ENCODE assay signal across 5 fruit fly cellular contexts in genomic region chrX:3476009-3476408, dm6.
A peak's percentile ranks its signal among the peaks of the same experiment; 100 is the strongest.
TF ChIP-seq lines count a peak whose summit lies in the region.

No protein-coding gene starts in this region.

- TF ChIP-seq CTCF in whole organism, embryonic (GFP tag; optimal IDR thresholded peaks at IDR 0.05; lab: Kevin White, UChicago): no peak

TF ChIP-seq in whole organism, 6 proteins besides CTCF, POLR2A, EP300 and RAD21:
- no peak for TF ChIP-seq CG8478 (optimal IDR thresholded peaks at IDR 0.05; lab: Kevin White, UChicago)
- TF ChIP-seq usp (GFP tag; optimal IDR thresholded peaks at IDR 0.05; lab: Kevin White, UChicago): no peak
- TF ChIP-seq Dll (optimal IDR thresholded peaks at IDR 0.05; lab: Kevin White, UChicago): peak; percentile 67
- TF ChIP-seq psq (optimal IDR thresholded peaks at IDR 0.05; lab: Kevin White, UChicago): no peak

TF ChIP-seq in whole organism, embryonic, 481 proteins besides CTCF, POLR2A, EP300 and RAD21 (continues in another document):
- TF ChIP-seq Ptx1 (GFP tag; IDR thresholded peaks at IDR 0.05; lab: Robert Waterston, UW): peak; percentile 42
- peak; percentile 58 for TF ChIP-seq Xbp1 (GFP tag; optimal IDR thresholded peaks at IDR 0.05; lab: Kevin White, UChicago)
- peak; percentile 69 for TF ChIP-seq Sox102F (GFP tag; optimal IDR thresholded peaks at IDR 0.05; lab: Kevin White, UChicago)
- TF ChIP-seq toy (GFP tag; IDR thresholded peaks at IDR 0.05; lab: Robert Waterston, UW): no peak
- TF ChIP-seq CG12769 (tag; optimal IDR thresholded peaks at IDR 0.05; lab: Kevin White, UChicago): no peak
- TF ChIP-seq Hsf (GFP tag; optimal IDR thresholded peaks at IDR 0.05; lab: Kevin White, UChicago): peak; percentile 21
- peak; percentile 26; the same call in 1 of the 2 replicates for TF ChIP-seq E2f2 (GFP tag; IDR thresholded peaks at IDR 0.05; lab: Robert Waterston, UW)
- peak; percentile 75 for TF ChIP-seq gem (tag; optimal IDR thresholded peaks at IDR 0.05; lab: Kevin White, UChicago)
- TF ChIP-seq CG10654 (GFP tag; optimal IDR thresholded peaks at IDR 0.05; lab: Kevin White, UChicago): peak; percentile 33
- peak; percentile 54 for TF ChIP-seq CG17359 (tag; optimal IDR thresholded peaks at IDR 0.05; lab: Kevin White, UChicago)
- TF ChIP-seq ara (GFP tag; IDR thresholded peaks at IDR 0.05; lab: Robert Waterston, UW): 0 out of 2 replicates have a peak, but pooled peaks have one; percentile 15
- no peak for TF ChIP-seq CG17612 (GFP tag; IDR thresholded peaks at IDR 0.05; lab: Robert Waterston, UW)
- peak; percentile 50 for TF ChIP-seq CG9727 (GFP tag; optimal IDR thresholded peaks at IDR 0.05; lab: Kevin White, UChicago)
- TF ChIP-seq CG1603 (tag; optimal IDR thresholded peaks at IDR 0.05; lab: Kevin White, UChicago): peak; percentile 45
- TF ChIP-seq aop (GFP tag; IDR thresholded peaks at IDR 0.05; lab: Robert Waterston, UW): no peak
- TF ChIP-seq tap (tag; optimal IDR thresholded peaks at IDR 0.05; lab: Kevin White, UChicago): peak; percentile 28
- no peak for TF ChIP-seq CG3065 (GFP tag; optimal IDR thresholded peaks at IDR 0.05; lab: Kevin White, UChicago)
- peak; percentile 28 for TF ChIP-seq Abd-B (GFP tag; optimal IDR thresholded peaks at IDR 0.05; lab: Kevin White, UChicago)
- no peak for TF ChIP-seq CG43689 (GFP tag; IDR thresholded peaks at IDR 0.05; lab: Robert Waterston, UW)
- TF ChIP-seq CG9817 (tag; optimal IDR thresholded peaks at IDR 0.05; lab: Kevin White, UChicago): no peak
- TF ChIP-seq CG6854 (GFP tag; optimal IDR thresholded peaks at IDR 0.05; lab: Kevin White, UChicago): no peak
- TF ChIP-seq vvl (GFP tag; IDR thresholded peaks at IDR 0.05; lab: Robert Waterston, UW): 0 out of 2 replicates have a peak, but pooled peaks have one; percentile 24

TF ChIP-seq in whole organism, prepupa, 60 proteins besides CTCF, POLR2A, EP300 and RAD21 (continues in another document):
- TF ChIP-seq Blimp-1 (GFP tag; optimal IDR thresholded peaks at IDR 0.05; lab: Kevin White, UChicago) (peak; percentile 41), svp (GFP tag; lab: Kevin White, UChicago) (peak; percentile 91), fkh (GFP tag; optimal IDR thresholded peaks at IDR 0.05; lab: Kevin White, UChicago) (no peak), CG11762 (GFP tag; optimal IDR thresholded peaks at IDR 0.05; lab: Kevin White, UChicago; ENCODE audit: insufficient read depth) (peak; percentile 64), CG1621 (tag; optimal IDR thresholded peaks at IDR 0.05; lab: Kevin White, UChicago) (peak; percentile 57), CG6792 (GFP tag; optimal IDR thresholded peaks at IDR 0.05; lab: Kevin White, UChicago) (peak; percentile 67), acj6 (GFP tag; optimal IDR thresholded peaks at IDR 0.05; lab: Kevin White, UChicago) (peak; percentile 81), Gug (GFP tag; IDR thresholded peaks at IDR 0.05; lab: Robert Waterston, UW) (peak; percentile 63), ss (GFP tag; optimal IDR thresholded peaks at IDR 0.05; lab: Kevin White, UChicago) (peak; percentile 23 to 65), CG9139 (GFP tag; optimal IDR thresholded peaks at IDR 0.05; lab: Kevin White, UChicago) (peak; percentile 32), CG10631 (GFP tag; optimal IDR thresholded peaks at IDR 0.05; lab: Kevin White, UChicago) (peak; percentile 75), CG8632 (GFP tag; optimal IDR thresholded peaks at IDR 0.05; lab: Kevin White, UChicago) (peak; percentile 68), cyc (GFP tag; optimal IDR thresholded peaks at IDR 0.05; lab: Kevin White, UChicago) (peak; percentile 77), Ets96B (tag; optimal IDR thresholded peaks at IDR 0.05; lab: Kevin White, UChicago) (peak; percentile 61), CG31627 (GFP tag; optimal IDR thresholded peaks at IDR 0.05; lab: Kevin White, UChicago) (peak; percentile 77), CG10669 (GFP tag; optimal IDR thresholded peaks at IDR 0.05; lab: Kevin White, UChicago) (peak; percentile 66), Eip75B (GFP tag; optimal IDR thresholded peaks at IDR 0.05; lab: Kevin White, UChicago) (peak; percentile 77), Eip93F (GFP tag; optimal IDR thresholded peaks at IDR 0.05; lab: Kevin White, UChicago) (no peak), CG7368 (GFP tag; optimal IDR thresholded peaks at IDR 0.05; lab: Kevin White, UChicago) (peak; percentile 58), Sox102F (GFP tag; optimal IDR thresholded peaks at IDR 0.05; lab: Kevin White, UChicago) (peak; percentile 80), CG34406 (GFP tag; optimal IDR thresholded peaks at IDR 0.05; lab: Kevin White, UChicago) (peak; percentile 69), dac (GFP tag; optimal IDR thresholded peaks at IDR 0.05; lab: Kevin White, UChicago) (peak; percentile 63)

TF ChIP-seq in whole organism, pupa, 21 proteins besides CTCF, POLR2A, EP300 and RAD21:
- TF ChIP-seq D1 (tag; optimal IDR thresholded peaks at IDR 0.05; lab: Kevin White, UChicago) (peak; percentile 26), gl (tag; optimal IDR thresholded peaks at IDR 0.05; lab: Kevin White, UChicago) (peak; percentile 18), fd96Ca (GFP tag; IDR thresholded peaks at IDR 0.05; lab: Robert Waterston, UW) (peak; percentile 52; the same call in 2 of the 3 replicates), CG14655 (GFP tag; optimal IDR thresholded peaks at IDR 0.05; lab: Kevin White, UChicago) (peak; percentile 85), Ets98B (GFP tag; IDR thresholded peaks at IDR 0.05; lab: Robert Waterston, UW) (peak; percentile 74), CG17806 (tag; optimal IDR thresholded peaks at IDR 0.05; lab: Kevin White, UChicago) (peak; percentile 73), CG8159 (tag; optimal IDR thresholded peaks at IDR 0.05; lab: Kevin White, UChicago) (peak; percentile 74), Pif1B (GFP tag; optimal IDR thresholded peaks at IDR 0.05; lab: Kevin White, UChicago) (peak; percentile 67), CG13204 (GFP tag; optimal IDR thresholded peaks at IDR 0.05; lab: Kevin White, UChicago) (no peak), CG4496 (GFP tag; IDR thresholded peaks at IDR 0.05; lab: Robert Waterston, UW) (peak; percentile 87), Pif1A (GFP tag; optimal IDR thresholded peaks at IDR 0.05; lab: Kevin White, UChicago) (peak; percentile 72), Snoo (tag; optimal IDR thresholded peaks at IDR 0.05; lab: Kevin White, UChicago) (peak; percentile 69), CG34367 (tag; optimal IDR thresholded peaks at IDR 0.05; lab: Kevin White, UChicago) (peak; percentile 63), CG12605 (GFP tag; IDR thresholded peaks at IDR 0.05; lab: Robert Waterston, UW) (peak; percentile 68), CG32121 (GFP tag; IDR thresholded peaks at IDR 0.05; lab: Robert Waterston, UW) (peak; percentile 65), rn (GFP tag; IDR thresholded peaks at IDR 0.05; lab: Robert Waterston, UW) (peak; percentile 61), EcR (GFP tag; optimal IDR thresholded peaks at IDR 0.05; lab: Kevin White, UChicago) (no peak), CG9948 (tag; optimal IDR thresholded peaks at IDR 0.05; lab: Kevin White, UChicago) (peak; percentile 69), CG8301 (tag; optimal IDR thresholded peaks at IDR 0.05; lab: Kevin White, UChicago) (peak; percentile 78), CG15710 (tag; optimal IDR thresholded peaks at IDR 0.05; lab: Kevin White, UChicago) (peak; percentile 64), CG10348 (GFP tag; IDR thresholded peaks at IDR 0.05; lab: Robert Waterston, UW) (peak; percentile 22; the same call in 1 of the 2 replicates)

TF ChIP-seq in whole organism, wandering third instar larva, 38 proteins besides CTCF, POLR2A, EP300 and RAD21:
- TF ChIP-seq woc (GFP tag; optimal IDR thresholded peaks at IDR 0.05; lab: Kevin White, UChicago): peak; percentile 31
- no peak for TF ChIP-seq N (GFP tag; optimal IDR thresholded peaks at IDR 0.05; lab: Kevin White, UChicago)
- peak; percentile 55 for TF ChIP-seq rgr (GFP tag; optimal IDR thresholded peaks at IDR 0.05; lab: Kevin White, UChicago)
- TF ChIP-seq HLH106 (tag; optimal IDR thresholded peaks at IDR 0.05; lab: Kevin White, UChicago): peak; percentile 49
- TF ChIP-seq foxo (GFP tag; optimal IDR thresholded peaks at IDR 0.05; lab: Kevin White, UChicago): peak in 1 of 2 experiments; percentile 69
- TF ChIP-seq dmrt93B (GFP tag; optimal IDR thresholded peaks at IDR 0.05; lab: Kevin White, UChicago): peak; percentile 22
- TF ChIP-seq OdsH (GFP tag; optimal IDR thresholded peaks at IDR 0.05; lab: Kevin White, UChicago): peak; percentile 27
- TF ChIP-seq br (GFP tag; optimal IDR thresholded peaks at IDR 0.05; lab: Kevin White, UChicago): peak; percentile 31
- peak; percentile 63 for TF ChIP-seq Sp1 (GFP tag; optimal IDR thresholded peaks at IDR 0.05; lab: Kevin White, UChicago)
- TF ChIP-seq Dif (GFP tag; optimal IDR thresholded peaks at IDR 0.05; lab: Kevin White, UChicago; ENCODE audit: partially characterized antibody): no peak
- TF ChIP-seq sv (GFP tag; optimal IDR thresholded peaks at IDR 0.05; lab: Kevin White, UChicago): no peak
- peak; percentile 56 for TF ChIP-seq Hnf4 (GFP tag; optimal IDR thresholded peaks at IDR 0.05; lab: Kevin White, UChicago)
- no peak for TF ChIP-seq Vsx2 (GFP tag; optimal IDR thresholded peaks at IDR 0.05; lab: Kevin White, UChicago; ENCODE audit: partially characterized antibody)
- TF ChIP-seq CG32264 (GFP tag; optimal IDR thresholded peaks at IDR 0.05; lab: Kevin White, UChicago): no peak
- TF ChIP-seq Rel (GFP tag; optimal IDR thresholded peaks at IDR 0.05; lab: Kevin White, UChicago): no peak
- TF ChIP-seq Rel (tag; optimal IDR thresholded peaks at IDR 0.05; lab: Kevin White, UChicago): no peak
- TF ChIP-seq ey (GFP tag; optimal IDR thresholded peaks at IDR 0.05; lab: Kevin White, UChicago): peak; percentile 49
- peak; percentile 69 for TF ChIP-seq h (GFP tag; optimal IDR thresholded peaks at IDR 0.05; lab: Kevin White, UChicago)
- peak; percentile 25 for TF ChIP-seq psq (GFP tag; optimal IDR thresholded peaks at IDR 0.05; lab: Kevin White, UChicago)
- peak; percentile 23 for TF ChIP-seq sage (GFP tag; optimal IDR thresholded peaks at IDR 0.05; lab: Kevin White, UChicago)
- TF ChIP-seq fru (GFP tag; optimal IDR thresholded peaks at IDR 0.05; lab: Kevin White, UChicago): peak; percentile 57
